Fruit fly (Drosophila melanogaster) whole organism, wandering third instar larva: ENCODE results near the gene Scgalpha.

Experiments used
- Hr83 ChIP-seq: fragments of 200-300 bp; sonication (Bioruptor generic); optimal IDR thresholded peaks from 2 replicates; lab custom pipeline; 2016; ENCODE audit warnings: missing biosample characterization, mild to moderate bottlenecking, missing genetic modification characterization, moderate library complexity; ENCODE audit not compliant: poor library complexity, severe bottlenecking
- Rel ChIP-seq, 2 experiments: fragments of 200-800 bp; sonication (Bioruptor generic) in 1 of 2; optimal IDR thresholded peaks; 2 replicates in 1 of 2; 3 replicates in 1 of 2; lab custom pipeline; 2016 to 2019; ENCODE audit warnings: mild to moderate bottlenecking in 2 of 2, missing biosample characterization in 2 of 2, missing genetic modification characterization in 2 of 2, moderate library complexity in 1 of 2

dm6 chr2L:8307817-8308551 is 4.8 kb downstream of the Scgalpha start, which contains the start of the genes Ostgamma and Mettl14:
- TF ChIP-seq Hr83 (GFP tag; lab: Kevin White, UChicago) (no peak), Rel (GFP tag; optimal IDR thresholded peaks at IDR 0.05; lab: Kevin White, UChicago) (no peak), Rel (tag; optimal IDR thresholded peaks at IDR 0.05; lab: Kevin White, UChicago) (peak; percentile 46)
